Worm (Caenorhabditis elegans): Measurements from ENCODE around the gene ifbp-1.

The ifbp-1 gene

DNA sequence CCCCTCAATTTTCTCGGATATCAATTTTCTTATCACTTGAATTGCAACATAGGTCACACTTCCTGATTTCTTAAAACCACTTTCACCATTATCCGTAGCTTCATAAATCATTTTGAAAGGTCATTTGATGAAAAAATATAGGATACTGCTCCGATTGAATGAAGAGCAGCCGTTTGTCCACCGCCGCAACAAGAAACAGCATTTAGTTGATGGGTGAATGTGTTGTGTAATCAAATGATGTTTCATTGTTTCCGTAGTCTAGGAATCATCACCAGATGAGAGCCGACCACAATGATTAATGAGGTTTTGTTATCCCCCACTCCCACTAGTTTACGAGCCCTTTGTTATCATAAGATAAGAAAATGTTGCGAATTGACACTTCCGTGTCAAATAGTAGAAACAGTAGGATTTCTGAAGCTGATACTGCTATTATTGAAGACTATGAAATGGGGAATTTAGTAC, 34.2 kb downstream of the ifbp-1 start, which contains the start of gene twk-43:
TSS of gene twk-43 (plus strand) at position 412 of the 462 bp plus-strand sequence.
- no peak for TF ChIP-seq unc-30 (tag; optimal IDR thresholded peaks at IDR 0.05)
- TF ChIP-seq nhr-71 (tag; optimal IDR thresholded peaks at IDR 0.05) = peak; percentile 79
- TF ChIP-seq efl-1 (optimal IDR thresholded peaks at IDR 0.05) = no peak
- no peak for TF ChIP-seq efl-1 (GFP tag; optimal IDR thresholded peaks at IDR 0.05 in 1 of 2)
- TF ChIP-seq mep-1 (tag; optimal IDR thresholded peaks at IDR 0.05) = no peak
- no peak; the same call in none of the 2 replicates for TF ChIP-seq nhr-19 (GFP tag; conservative IDR thresholded peaks at IDR 0.05)
- TF ChIP-seq zag-1 (tag; optimal IDR thresholded peaks at IDR 0.05) = no peak
- no peak for TF ChIP-seq ama-1 (optimal IDR thresholded peaks at IDR 0.05)
- TF ChIP-seq vab-15 (tag; optimal IDR thresholded peaks at IDR 0.05) = peak; percentile 4
- no peak for TF ChIP-seq jun-1 (tag; optimal IDR thresholded peaks at IDR 0.05)
- no peak for TF ChIP-seq fkh-10 (GFP tag; optimal IDR thresholded peaks at IDR 0.05)
- TF ChIP-seq lsy-2 (tag; optimal IDR thresholded peaks at IDR 0.05) = peak in 1 of 2 experiments; percentile 2
- TF ChIP-seq snu-23 (GFP tag; optimal IDR thresholded peaks at IDR 0.05) = no peak
- TF ChIP-seq ztf-4 (tag; optimal IDR thresholded peaks at IDR 0.05) = no peak
- peak; percentile 71 for TF ChIP-seq dsc-1 (tag; optimal IDR thresholded peaks at IDR 0.05)
- no peak for TF ChIP-seq ztf-11 (tag; optimal IDR thresholded peaks at IDR 0.05)
- peak; percentile 10 for TF ChIP-seq tbx-2 (tag; optimal IDR thresholded peaks at IDR 0.05)
- no peak for TF ChIP-seq C34B4.2 (tag; optimal IDR thresholded peaks at IDR 0.05)
- TF ChIP-seq fos-1 (tag; optimal IDR thresholded peaks at IDR 0.05) = no peak
- no peak for TF ChIP-seq mab-9 (GFP tag; IDR thresholded peaks at IDR 0.05)
- no peak for TF ChIP-seq ces-1 (GFP tag; optimal IDR thresholded peaks at IDR 0.05)
- no peak for TF ChIP-seq egl-13 (tag; optimal IDR thresholded peaks at IDR 0.05)
- peak; percentile 25 for TF ChIP-seq nhr-20 (tag; optimal IDR thresholded peaks at IDR 0.05)
- TF ChIP-seq sptf-1 (tag; optimal IDR thresholded peaks at IDR 0.05) = no peak
- TF ChIP-seq nhr-77 (tag; optimal IDR thresholded peaks at IDR 0.05) = no peak
- no peak for TF ChIP-seq unc-62 (GFP tag; optimal IDR thresholded peaks at IDR 0.05)
- no peak for TF ChIP-seq zip-4 (GFP tag; optimal IDR thresholded peaks at IDR 0.05)
- TF ChIP-seq rnt-1 (tag; optimal IDR thresholded peaks at IDR 0.05) = peak; percentile 85
- TF ChIP-seq egl-27 (tag; optimal IDR thresholded peaks at IDR 0.05) = no peak
- TF ChIP-seq hpl-2 (GFP tag; optimal IDR thresholded peaks at IDR 0.05) = no peak
- peak; percentile 88 for TF ChIP-seq lin-14 (GFP tag; optimal IDR thresholded peaks at IDR 0.05)
- TF ChIP-seq lin-15B (tag; optimal IDR thresholded peaks at IDR 0.05) = no peak
- TF ChIP-seq aly-2 (tag; optimal IDR thresholded peaks at IDR 0.05) = no peak
- no peak for TF ChIP-seq blmp-1 (tag; optimal IDR thresholded peaks at IDR 0.05)
- TF ChIP-seq nhr-28 (tag; optimal IDR thresholded peaks at IDR 0.05) = no peak
- peak; percentile 56 for TF ChIP-seq lin-39 (tag; optimal IDR thresholded peaks at IDR 0.05)
- TF ChIP-seq alr-1 (tag; optimal IDR thresholded peaks at IDR 0.05; ENCODE audit: borderline replicate concordance) = no peak
- TF ChIP-seq ceh-82 (tag; optimal IDR thresholded peaks at IDR 0.05) = no peak
- no peak for TF ChIP-seq nhr-85 (tag)
- TF ChIP-seq efl-3 (GFP tag; optimal IDR thresholded peaks at IDR 0.05) = no peak
- no peak for TF ChIP-seq xbp-1 (tag; optimal IDR thresholded peaks at IDR 0.05)
- TF ChIP-seq snpc-4 (tag; optimal IDR thresholded peaks at IDR 0.05) = no peak
- TF ChIP-seq tlp-1 (tag; optimal IDR thresholded peaks at IDR 0.05) = no peak
- TF ChIP-seq mdl-1 (tag; optimal IDR thresholded peaks at IDR 0.05) = no peak

DNA sequence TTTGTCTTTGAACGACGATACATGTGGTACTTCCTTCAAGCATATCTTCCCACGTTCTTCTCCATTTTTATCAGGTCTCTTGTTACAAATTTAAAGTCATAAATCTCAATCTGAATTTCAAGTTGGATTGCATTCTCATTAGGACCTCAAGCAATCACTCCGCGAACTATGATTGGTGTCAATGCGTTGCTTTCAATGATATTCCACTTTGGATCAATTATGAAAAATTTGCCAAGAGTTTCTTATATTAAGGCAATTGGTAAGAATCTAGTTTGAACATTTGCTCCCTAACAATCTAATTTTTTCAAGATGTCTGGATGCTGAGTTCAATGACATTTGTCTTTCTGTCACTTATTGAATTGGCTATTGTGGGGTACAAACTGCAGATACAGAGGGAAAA, 37.8 kb downstream of the ifbp-1 start:
- TF ChIP-seq ceh-82 (tag; optimal IDR thresholded peaks at IDR 0.05) (no peak), dsc-1 (tag; optimal IDR thresholded peaks at IDR 0.05) (peak; percentile 76)
